Fruit fly (Drosophila melanogaster) whole organism, embryonic: ENCODE measurements around the gene MRG15.

Source experiments
- Abd-B ChIP-seq: fragments of 200-800 bp; sonication (Bioruptor generic); optimal IDR thresholded peaks from 2 replicates; lab custom pipeline; 2018; ENCODE audit warnings: missing biosample characterization, mild to moderate bottlenecking, missing genetic modification characterization, moderate library complexity
- CG10366 ChIP-seq: fragments of 200-800 bp; sonication (Bioruptor generic); IDR thresholded peaks from 2 replicates; pipeline ENCODE4 v1.3.6; 2022; ENCODE audit warnings: missing biosample characterization, missing genetic modification characterization
- CG11504 ChIP-seq: fragments of 200-800 bp; sonication (Bioruptor generic); optimal IDR thresholded peaks from 3 replicates; lab custom pipeline; 2019; ENCODE audit warnings: missing biosample characterization, mild to moderate bottlenecking, missing genetic modification characterization, moderate library complexity
- CG13123 ChIP-seq: fragments of 200-800 bp; sonication (Bioruptor generic); optimal IDR thresholded peaks from 2 replicates; lab custom pipeline; 2016; ENCODE audit warnings: missing biosample characterization, missing genetic modification characterization
- CG15011 ChIP-seq: fragments of 200-800 bp; sonication (Bioruptor generic); optimal IDR thresholded peaks from 3 replicates; lab custom pipeline; 2018; ENCODE audit warnings: missing biosample characterization, mild to moderate bottlenecking, missing genetic modification characterization
- CG17802 ChIP-seq: fragments of 200-800 bp; sonication (Bioruptor generic); optimal IDR thresholded peaks from 2 replicates; lab custom pipeline; 2018; ENCODE audit warnings: missing biosample characterization, mild to moderate bottlenecking, missing genetic modification characterization, moderate library complexity
- CG18476 ChIP-seq: fragments of 200-800 bp; sonication (Bioruptor generic); optimal IDR thresholded peaks from 2 replicates; lab custom pipeline; 2016; ENCODE audit warnings: missing biosample characterization, mild to moderate bottlenecking, missing genetic modification characterization
- CG18619 ChIP-seq: fragments of 200-800 bp; sonication (Bioruptor generic); optimal IDR thresholded peaks from 3 replicates; lab custom pipeline; 2017; ENCODE audit warnings: missing biosample characterization, mild to moderate bottlenecking, missing genetic modification characterization
- CG2129 ChIP-seq: fragments of 200-800 bp; sonication (Bioruptor generic); IDR thresholded peaks from 2 replicates; pipeline ENCODE4 v1.3.6; 2022; ENCODE audit warnings: missing biosample characterization, missing genetic modification characterization; ENCODE audit not compliant: partially characterized antibody
- CG31388 ChIP-seq: fragments of 200-800 bp; sonication (Bioruptor generic); optimal IDR thresholded peaks from 2 replicates; lab custom pipeline; 2016; ENCODE audit warnings: missing biosample characterization, missing genetic modification characterization
- CG4360 ChIP-seq: fragments of 200-800 bp; sonication (Bioruptor generic); IDR thresholded peaks from 2 replicates; pipeline ENCODE4 v1.3.6; 2022; ENCODE audit warnings: missing biosample characterization, missing genetic modification characterization
- CG4707 ChIP-seq: fragments of 200-800 bp; sonication (Bioruptor generic); optimal IDR thresholded peaks from 2 replicates; lab custom pipeline; 2018; ENCODE audit warnings: missing biosample characterization, mild to moderate bottlenecking, missing genetic modification characterization, moderate library complexity
- CG4820 ChIP-seq: fragments of 200-800 bp; sonication (Bioruptor generic); optimal IDR thresholded peaks from 3 replicates; lab custom pipeline; 2016; ENCODE audit warnings: missing biosample characterization, missing genetic modification characterization
- CG7745 ChIP-seq: fragments of 200-800 bp; sonication (Bioruptor generic); optimal IDR thresholded peaks from 2 replicates; lab custom pipeline; 2018; ENCODE audit warnings: missing biosample characterization, mild to moderate bottlenecking, missing genetic modification characterization, moderate library complexity
- CG8281 ChIP-seq: fragments of 200-800 bp; sonication (Bioruptor generic); optimal IDR thresholded peaks from 2 replicates; lab custom pipeline; 2018; ENCODE audit warnings: missing biosample characterization, mild to moderate bottlenecking, missing genetic modification characterization, moderate library complexity
- CG8359 ChIP-seq: fragments of 200-800 bp; sonication (Bioruptor generic); optimal IDR thresholded peaks from 2 replicates; lab custom pipeline; 2017; ENCODE audit warnings: missing biosample characterization, mild to moderate bottlenecking, missing genetic modification characterization, borderline replicate concordance
- CG8944 ChIP-seq: fragments of 200-800 bp; sonication (Bioruptor generic); optimal IDR thresholded peaks from 3 replicates; lab custom pipeline; 2016; ENCODE audit warnings: missing biosample characterization, missing genetic modification characterization
- CG9437 ChIP-seq: fragments of 200-800 bp; sonication (Bioruptor generic); optimal IDR thresholded peaks from 2 replicates; lab custom pipeline; 2018; ENCODE audit warnings: missing biosample characterization, mild to moderate bottlenecking, missing genetic modification characterization
- Drgx ChIP-seq: fragments of 200-800 bp; sonication (Bioruptor generic); IDR thresholded peaks from 2 replicates; pipeline ENCODE4 v1.3.6; 2022; ENCODE audit warnings: missing biosample characterization, missing genetic modification characterization
- GATAe ChIP-seq: fragments of 200-800 bp; sonication (Bioruptor generic); conservative IDR thresholded peaks from 2 replicates; pipeline ENCODE4 v1.3.6; 2022; ENCODE audit warnings: missing biosample characterization, missing genetic modification characterization
- Gug ChIP-seq: fragments of 200-800 bp; sonication (Bioruptor generic); IDR thresholded peaks from 4 replicates; pipeline ENCODE4 v1.3.6; 2022; ENCODE audit warnings: missing biosample characterization, missing genetic modification characterization
- Hmr ChIP-seq: fragments of 200-800 bp; sonication (Bioruptor generic); optimal IDR thresholded peaks from 3 replicates; lab custom pipeline; 2017; ENCODE audit warnings: mild to moderate bottlenecking, missing biosample characterization, missing genetic modification reagents, missing genetic modification characterization
- Hr51 ChIP-seq, 2 experiments: fragments of 200-800 bp; sonication (Bioruptor generic); optimal IDR thresholded peaks; 2 replicates in 1 of 2; 3 replicates in 1 of 2; lab custom pipeline; 2016 to 2018; ENCODE audit warnings: missing biosample characterization in 2 of 2, missing genetic modification characterization in 2 of 2, mild to moderate bottlenecking in 1 of 2, moderate library complexity in 1 of 2
- MESR4 ChIP-seq: fragments of 200-800 bp; sonication (Bioruptor generic); optimal IDR thresholded peaks from 2 replicates; lab custom pipeline; 2018; ENCODE audit warnings: missing biosample characterization, mild to moderate bottlenecking, missing genetic modification characterization, moderate library complexity
- Mes4 ChIP-seq: fragments of 200-800 bp; sonication (Bioruptor generic); optimal IDR thresholded peaks from 2 replicates; lab custom pipeline; 2016; ENCODE audit warnings: missing biosample characterization, missing genetic modification characterization
- Nf-YC ChIP-seq: fragments of 200-800 bp; optimal IDR thresholded peaks from 3 replicates; lab custom pipeline; 2019; ENCODE audit warnings: missing biosample characterization, mild to moderate bottlenecking, missing genetic modification characterization, moderate library complexity
- Pdp1 ChIP-seq, 2 experiments: fragments of 200-800 bp; sonication (Bioruptor generic); optimal IDR thresholded peaks; 3 replicates each; lab custom pipeline; 2016; ENCODE audit warnings: missing biosample characterization in 2 of 2, missing genetic modification characterization in 2 of 2, mild to moderate bottlenecking in 1 of 2, moderate library complexity in 1 of 2
- Rx ChIP-seq: fragments of 200-800 bp; sonication (Bioruptor generic); IDR thresholded peaks from 2 replicates; pipeline ENCODE4 v1.3.6; 2022; ENCODE audit warnings: missing biosample characterization, missing genetic modification characterization
- Xbp1 ChIP-seq: fragments of 200-800 bp; sonication (Bioruptor generic); optimal IDR thresholded peaks from 3 replicates; lab custom pipeline; 2016; ENCODE audit warnings: missing biosample characterization, mild to moderate bottlenecking, missing genetic modification characterization
- ash1 ChIP-seq: fragments of 200-800 bp; sonication (Bioruptor generic); optimal IDR thresholded peaks from 2 replicates; lab custom pipeline; 2018; ENCODE audit warnings: missing biosample characterization, mild to moderate bottlenecking, missing genetic modification characterization
- en ChIP-seq: fragments of 200-800 bp; sonication (Bioruptor generic); optimal IDR thresholded peaks from 2 replicates; lab custom pipeline; 2016; ENCODE audit warnings: missing biosample characterization, missing genetic modification characterization
- esg ChIP-seq: fragments of 200-800 bp; sonication (Bioruptor generic); conservative IDR thresholded peaks from 2 replicates; pipeline ENCODE4 v1.3.6; 2022; ENCODE audit warnings: missing biosample characterization, missing genetic modification characterization
- fd3F ChIP-seq: fragments of 200-800 bp; sonication (Bioruptor generic); optimal IDR thresholded peaks from 2 replicates; lab custom pipeline; 2018; ENCODE audit warnings: missing biosample characterization, mild to moderate bottlenecking, missing genetic modification characterization, moderate library complexity
- ftz-f1 ChIP-seq: fragments of 200-800 bp; sonication (Bioruptor generic); optimal IDR thresholded peaks from 2 replicates; lab custom pipeline; 2016; ENCODE audit warnings: missing biosample characterization, missing genetic modification characterization
- gt ChIP-seq: fragments of 200-800 bp; sonication (Bioruptor generic); IDR thresholded peaks from 2 replicates; pipeline ENCODE4 v1.3.6; 2022; ENCODE audit warnings: missing biosample characterization, missing genetic modification characterization
- ind ChIP-seq: fragments of 200-800 bp; sonication (Bioruptor generic); optimal IDR thresholded peaks from 3 replicates; lab custom pipeline; 2016; ENCODE audit warnings: missing biosample characterization, missing genetic modification characterization
- jing ChIP-seq: fragments of 200-800 bp; sonication (Bioruptor generic); optimal IDR thresholded peaks from 2 replicates; lab custom pipeline; 2018; ENCODE audit warnings: missing biosample characterization, mild to moderate bottlenecking, missing genetic modification characterization
- ken ChIP-seq: fragments of 200-800 bp; sonication (Bioruptor generic); IDR thresholded peaks from 3 replicates; pipeline ENCODE4 v1.3.6; 2022; ENCODE audit warnings: missing biosample characterization, missing genetic modification characterization
- lmd ChIP-seq: fragments of 200-800 bp; sonication (Bioruptor generic); IDR thresholded peaks from 2 replicates; pipeline ENCODE4 v1.3.6; 2022; ENCODE audit warnings: missing biosample characterization, missing genetic modification characterization
- run ChIP-seq: fragments of 200-800 bp; sonication (Bioruptor generic); optimal IDR thresholded peaks from 3 replicates; lab custom pipeline; 2018; ENCODE audit warnings: missing biosample characterization, mild to moderate bottlenecking, missing genetic modification characterization
- sc ChIP-seq, 3 experiments: fragments of >200 bp in 2 of 3; fragments of 200-800 bp in 1 of 3; sonication (Bioruptor generic) in 1 of 3; optimal IDR thresholded peaks; 2 replicates in 2 of 3; 3 replicates in 1 of 3; lab custom pipeline; 2017; ENCODE audit warnings: mild to moderate bottlenecking in 1 of 3, missing biosample characterization in 1 of 3, missing genetic modification characterization in 1 of 3, missing genetic modification reagents in 1 of 3
- stwl ChIP-seq: fragments of 200-800 bp; sonication (Bioruptor generic); optimal IDR thresholded peaks from 3 replicates; lab custom pipeline; 2018; ENCODE audit warnings: missing biosample characterization, mild to moderate bottlenecking, missing genetic modification characterization, moderate library complexity
- tap ChIP-seq: fragments of 200-800 bp; optimal IDR thresholded peaks from 3 replicates; lab custom pipeline; 2019; ENCODE audit warnings: missing biosample characterization, mild to moderate bottlenecking, missing genetic modification characterization, moderate library complexity
- tin ChIP-seq: fragments of 200-800 bp; sonication (Bioruptor generic); optimal IDR thresholded peaks from 3 replicates; lab custom pipeline; 2016; ENCODE audit warnings: missing biosample characterization, missing genetic modification characterization
- tll ChIP-seq, 2 experiments: fragments of 200-800 bp in 1 of 2; fragments of >200 bp in 1 of 2; sonication (Bioruptor generic) in 1 of 2; optimal IDR thresholded peaks; 2 replicates each; lab custom pipeline; 2017 to 2019; ENCODE audit warnings: missing biosample characterization in 2 of 2, missing genetic modification characterization in 2 of 2, mild to moderate bottlenecking in 1 of 2, moderate library complexity in 1 of 2
- trh ChIP-seq: fragments of 200-800 bp; sonication (Bioruptor generic); optimal IDR thresholded peaks from 2 replicates; lab custom pipeline; 2016; ENCODE audit warnings: missing biosample characterization, missing genetic modification characterization
- vfl ChIP-seq: fragments of 200-800 bp; sonication (Bioruptor generic); optimal IDR thresholded peaks from 2 replicates; lab custom pipeline; 2016; ENCODE audit warnings: missing biosample characterization, missing genetic modification characterization
- wdn ChIP-seq: fragments of 200-800 bp; sonication (Bioruptor generic); IDR thresholded peaks from 2 replicates; pipeline ENCODE4 v1.3.6; 2022; ENCODE audit warnings: missing biosample characterization, missing genetic modification characterization
- zf30C ChIP-seq: fragments of 200-800 bp; sonication (Bioruptor generic); optimal IDR thresholded peaks from 3 replicates; lab custom pipeline; 2018; ENCODE audit warnings: missing biosample characterization, mild to moderate bottlenecking, missing genetic modification characterization

The MRG15 gene

DNA sequence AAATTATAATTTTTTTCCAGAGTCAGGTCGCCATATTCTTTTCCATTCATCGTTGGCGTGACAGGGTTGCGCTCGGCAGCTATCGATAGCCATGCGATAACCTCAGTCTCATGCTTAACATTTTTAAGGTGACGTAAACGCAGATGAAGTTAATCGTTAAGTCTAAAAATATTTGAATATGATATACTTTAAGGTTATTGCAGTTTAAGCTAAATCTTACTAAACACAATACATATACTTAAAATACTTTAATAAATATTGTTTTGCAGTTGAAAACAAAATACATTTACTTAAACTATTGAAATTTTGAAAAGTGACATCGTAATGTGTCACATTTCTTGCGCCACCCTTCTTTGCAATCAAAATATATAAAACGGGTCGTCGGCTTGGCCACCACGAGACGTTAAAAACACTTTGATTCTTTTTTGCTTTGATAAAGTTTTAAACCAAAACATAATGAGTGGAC, 2.7 kb downstream of the MRG15 start, which contains the start of the genes Cp190 and CG4338 (continued):
- TF ChIP-seq CG17802 (tag; lab: Kevin White, UChicago) (peak; percentile 86), Rx (GFP tag; lab: Robert Waterston, UW) (peak; percentile 89), CG4820 (GFP tag; lab: Kevin White, UChicago) (peak; percentile 96), CG9437 (GFP tag; lab: Kevin White, UChicago) (peak; percentile 96), zf30C (GFP tag; lab: Kevin White, UChicago) (peak; percentile 59), Abd-B (GFP tag; lab: Kevin White, UChicago) (peak; percentile 99), tap (tag; lab: Kevin White, UChicago) (peak; percentile 98), ken (peak; percentile 92), CG13123 (GFP tag; lab: Kevin White, UChicago) (peak; percentile 95), ftz-f1 (GFP tag; lab: Kevin White, UChicago) (peak; percentile 63), vfl (GFP tag; lab: Kevin White, UChicago) (peak; percentile 96), CG7745 (tag; lab: Kevin White, UChicago) (peak; percentile 80), Gug (peak; percentile 92), fd3F (GFP tag; lab: Kevin White, UChicago) (peak; percentile 98), jing (GFP tag; lab: Kevin White, UChicago) (peak; percentile 92), CG18476 (GFP tag; lab: Kevin White, UChicago) (peak; percentile 98), ash1 (peak; percentile 58), CG4707 (GFP tag; lab: Kevin White, UChicago) (peak; percentile 92), Hmr (GFP tag; lab: Kevin White, UChicago) (peak; percentile 98), tin (GFP tag; lab: Kevin White, UChicago) (peak; percentile 98), CG11504 (peak; percentile 97), gt (GFP tag; lab: Robert Waterston, UW) (peak; percentile 91), ind (GFP tag; lab: Kevin White, UChicago) (peak; percentile 98), CG8359 (GFP tag; lab: Kevin White, UChicago) (peak; percentile 89), run (peak; percentile 96), CG31388 (GFP tag; lab: Kevin White, UChicago) (peak; percentile 95), Drgx (peak; percentile 95), en (GFP tag; lab: Kevin White, UChicago) (peak; percentile 44), trh (GFP tag; lab: Kevin White, UChicago) (peak; percentile 95), CG2129 (GFP tag; lab: Robert Waterston, UW) (0 out of 2 replicates have a peak, but pooled peaks have one; percentile 29), lmd (GFP tag; lab: Robert Waterston, UW) (peak; percentile 98), MESR4 (GFP tag; lab: Kevin White, UChicago) (peak; percentile 61), CG8281 (tag; lab: Kevin White, UChicago) (peak; percentile 93), CG18619 (GFP tag; lab: Kevin White, UChicago) (peak; percentile 98), sc (optimal IDR thresholded peaks at IDR 0.05; lab: Kevin White, UChicago) (no peak), sc (GFP tag; optimal IDR thresholded peaks at IDR 0.05; lab: Kevin White, UChicago) (peak; percentile 97), Pdp1 (GFP tag; optimal IDR thresholded peaks at IDR 0.05; lab: Kevin White, UChicago) (peak; percentile 94 to 95), Mes4 (GFP tag; lab: Kevin White, UChicago) (peak; percentile 89), CG15011 (GFP tag; lab: Kevin White, UChicago) (peak; percentile 96), tll (GFP tag; optimal IDR thresholded peaks at IDR 0.05; lab: Kevin White, UChicago) (peak; percentile 83 to 87), stwl (tag; lab: Kevin White, UChicago) (peak; percentile 87), CG10366 (GFP tag; lab: Robert Waterston, UW) (peak; percentile 94), CG4360 (peak; percentile 71), Hr51 (GFP tag; optimal IDR thresholded peaks at IDR 0.05; lab: Kevin White, UChicago) (peak; percentile 94 to 98), esg (peak; percentile 98), CG8944 (peak; percentile 84), Xbp1 (GFP tag; lab: Kevin White, UChicago) (peak; percentile 98), wdn (GFP tag; lab: Robert Waterston, UW) (peak; percentile 95), Nf-YC (peak; percentile 94), GATAe (GFP tag; lab: Robert Waterston, UW) (peak; percentile 80)
